Fruit fly (Drosophila melanogaster) whole organism, embryonic: ENCODE data around the gene Exo70.
A peak's percentile ranks its signal among the peaks of the same experiment; 100 is the strongest.

Source experiments
- Antp ChIP-seq: fragments of 200-800 bp; sonication (Bioruptor generic); optimal IDR thresholded peaks from 3 replicates; lab custom pipeline; 2016; ENCODE audit warnings: missing biosample characterization, missing genetic modification characterization
- Asciz ChIP-seq: fragments of 200-800 bp; sonication (Bioruptor generic); optimal IDR thresholded peaks from 2 replicates; lab custom pipeline; 2017; ENCODE audit warnings: missing biosample characterization, mild to moderate bottlenecking, missing genetic modification characterization, missing genetic modification reagents
- Atf3 ChIP-seq: fragments of 200-800 bp; sonication (Bioruptor generic); optimal IDR thresholded peaks from 3 replicates; lab custom pipeline; 2016; ENCODE audit warnings: missing biosample characterization, missing genetic modification characterization
- CG10431 ChIP-seq: fragments of 200-800 bp; sonication (Bioruptor generic); optimal IDR thresholded peaks from 3 replicates; lab custom pipeline; 2018; ENCODE audit warnings: missing biosample characterization, mild to moderate bottlenecking, missing genetic modification characterization
- CG10959 ChIP-seq: fragments of 200-800 bp; sonication (Bioruptor generic); IDR thresholded peaks from 2 replicates; pipeline ENCODE4 v1.3.6; 2022; ENCODE audit warnings: missing biosample characterization, missing genetic modification characterization
- CG11398 ChIP-seq: fragments of 200-800 bp; sonication (Bioruptor generic); optimal IDR thresholded peaks from 2 replicates; lab custom pipeline; 2016; ENCODE audit warnings: missing biosample characterization, missing genetic modification characterization
- CG14965 ChIP-seq: fragments of 200-800 bp; sonication (Bioruptor generic); optimal IDR thresholded peaks from 2 replicates; lab custom pipeline; 2016; ENCODE audit warnings: missing biosample characterization, missing genetic modification characterization, borderline replicate concordance
- CG15073 ChIP-seq: fragments of 200-800 bp; sonication (Bioruptor generic); optimal IDR thresholded peaks from 2 replicates; lab custom pipeline; 2016; ENCODE audit warnings: missing biosample characterization, missing genetic modification characterization
- CG17385 ChIP-seq: fragments of 200-800 bp; sonication (Bioruptor generic); optimal IDR thresholded peaks from 3 replicates; lab custom pipeline; 2018; ENCODE audit warnings: missing biosample characterization, mild to moderate bottlenecking, missing genetic modification characterization
- CG17802 ChIP-seq: fragments of 200-800 bp; sonication (Bioruptor generic); optimal IDR thresholded peaks from 2 replicates; lab custom pipeline; 2018; ENCODE audit warnings: missing biosample characterization, mild to moderate bottlenecking, missing genetic modification characterization, moderate library complexity
- CG31388 ChIP-seq: fragments of 200-800 bp; sonication (Bioruptor generic); optimal IDR thresholded peaks from 2 replicates; lab custom pipeline; 2016; ENCODE audit warnings: missing biosample characterization, missing genetic modification characterization
- CG31441 ChIP-seq: fragments of 200-800 bp; sonication (Bioruptor generic); IDR thresholded peaks from 2 replicates; pipeline ENCODE4 v1.3.6; 2022; ENCODE audit warnings: missing biosample characterization, missing genetic modification characterization
- CG3281 ChIP-seq: fragments of 200-800 bp; sonication (Bioruptor generic); optimal IDR thresholded peaks from 3 replicates; lab custom pipeline; 2017; ENCODE audit warnings: missing biosample characterization, mild to moderate bottlenecking, missing genetic modification characterization
- CG3995 ChIP-seq: fragments of 200-800 bp; sonication (Bioruptor generic); optimal IDR thresholded peaks from 3 replicates; lab custom pipeline; 2016; ENCODE audit warnings: missing biosample characterization, missing genetic modification characterization
- CG4360 ChIP-seq: fragments of 200-800 bp; sonication (Bioruptor generic); IDR thresholded peaks from 2 replicates; pipeline ENCODE4 v1.3.6; 2022; ENCODE audit warnings: missing biosample characterization, missing genetic modification characterization
- CG4707 ChIP-seq: fragments of 200-800 bp; sonication (Bioruptor generic); optimal IDR thresholded peaks from 2 replicates; lab custom pipeline; 2018; ENCODE audit warnings: missing biosample characterization, mild to moderate bottlenecking, missing genetic modification characterization, moderate library complexity
- CG6254 ChIP-seq: fragments of 200-800 bp; sonication (Bioruptor generic); optimal IDR thresholded peaks from 3 replicates; lab custom pipeline; 2017; ENCODE audit warnings: mild to moderate bottlenecking, missing biosample characterization, missing genetic modification reagents, missing genetic modification characterization
- CG9727 ChIP-seq: fragments of 200-800 bp; sonication (Bioruptor generic); optimal IDR thresholded peaks from 3 replicates; lab custom pipeline; 2017; ENCODE audit warnings: missing biosample characterization, mild to moderate bottlenecking, missing genetic modification characterization
- Camta ChIP-seq: fragments of 200-800 bp; sonication (Bioruptor generic); optimal IDR thresholded peaks from 2 replicates; lab custom pipeline; 2016; ENCODE audit warnings: missing biosample characterization, missing genetic modification characterization
- CkIIα-i1 ChIP-seq: fragments of 200-800 bp; sonication (Bioruptor generic); IDR thresholded peaks from 2 replicates; pipeline ENCODE4 v1.3.6; 2022; ENCODE audit warnings: missing biosample characterization, missing genetic modification characterization
- Dfd ChIP-seq, 2 experiments: fragments of >200 bp; optimal IDR thresholded peaks; 2 replicates each; lab custom pipeline; 2017; ENCODE audit warnings: missing biosample characterization in 2 of 2, missing genetic modification characterization in 2 of 2
- HLH3B ChIP-seq: fragments of 200-800 bp; sonication (Bioruptor generic); IDR thresholded peaks from 2 replicates; pipeline ENCODE4 v1.3.6; 2022; ENCODE audit warnings: missing biosample characterization, missing genetic modification characterization
- HLHmδ ChIP-seq: fragments of 200-800 bp; sonication (Bioruptor generic); optimal IDR thresholded peaks from 2 replicates; lab custom pipeline; 2018; ENCODE audit warnings: missing biosample characterization, mild to moderate bottlenecking, missing genetic modification characterization, moderate library complexity
- Kr ChIP-seq: fragments of 200-800 bp; sonication (Bioruptor generic); optimal IDR thresholded peaks from 2 replicates; lab custom pipeline; 2017; ENCODE audit warnings: missing biosample characterization, mild to moderate bottlenecking, missing genetic modification characterization
- NFAT ChIP-seq: fragments of 200-800 bp; sonication (Bioruptor generic); IDR thresholded peaks from 2 replicates; pipeline ENCODE4 v1.3.6; 2022; ENCODE audit warnings: missing biosample characterization, missing genetic modification characterization
- Nf-YB ChIP-seq: fragments of 200-800 bp; sonication (Bioruptor generic); optimal IDR thresholded peaks from 3 replicates; lab custom pipeline; 2019; ENCODE audit warnings: missing biosample characterization, mild to moderate bottlenecking, missing genetic modification characterization, moderate library complexity
- Nf-YC ChIP-seq: fragments of 200-800 bp; optimal IDR thresholded peaks from 3 replicates; lab custom pipeline; 2019; ENCODE audit warnings: missing biosample characterization, mild to moderate bottlenecking, missing genetic modification characterization, moderate library complexity
- Spps ChIP-seq: fragments of 200-800 bp; sonication (Bioruptor generic); optimal IDR thresholded peaks from 2 replicates; lab custom pipeline; 2018; ENCODE audit warnings: missing biosample characterization, mild to moderate bottlenecking, missing genetic modification characterization
- Ssrp ChIP-seq: fragments of 200-800 bp; sonication (Bioruptor generic); optimal IDR thresholded peaks from 2 replicates; lab custom pipeline; 2018; ENCODE audit warnings: missing biosample characterization, mild to moderate bottlenecking, missing genetic modification characterization, moderate library complexity
- Xrp1 ChIP-seq: fragments of 200-800 bp; sonication (Bioruptor generic); IDR thresholded peaks from 2 replicates; pipeline ENCODE4 v1.3.6; 2022; ENCODE audit warnings: missing biosample characterization, missing genetic modification characterization
- bsh ChIP-seq, 2 experiments: fragments of 200-800 bp; sonication (Bioruptor generic); optimal IDR thresholded peaks; 2 replicates each; lab custom pipeline; 2017 to 2018; ENCODE audit warnings: mild to moderate bottlenecking in 2 of 2, missing biosample characterization in 2 of 2, missing genetic modification characterization in 2 of 2, moderate library complexity in 1 of 2
- cad ChIP-seq: fragments of >200 bp; optimal IDR thresholded peaks from 2 replicates; lab custom pipeline; 2017; ENCODE audit warnings: missing biosample characterization, missing genetic modification characterization
- chn ChIP-seq: fragments of 200-800 bp; sonication (Bioruptor generic); optimal IDR thresholded peaks from 2 replicates; lab custom pipeline; 2016; ENCODE audit warnings: missing biosample characterization, missing genetic modification characterization
- en ChIP-seq: fragments of 200-800 bp; sonication (Bioruptor generic); optimal IDR thresholded peaks from 2 replicates; lab custom pipeline; 2016; ENCODE audit warnings: missing biosample characterization, missing genetic modification characterization
- eyg ChIP-seq: fragments of 200-800 bp; sonication (Bioruptor generic); optimal IDR thresholded peaks from 3 replicates; lab custom pipeline; 2016; ENCODE audit warnings: missing biosample characterization, missing genetic modification characterization
- jing ChIP-seq: fragments of 200-800 bp; sonication (Bioruptor generic); optimal IDR thresholded peaks from 2 replicates; lab custom pipeline; 2018; ENCODE audit warnings: missing biosample characterization, mild to moderate bottlenecking, missing genetic modification characterization
- lab ChIP-seq: fragments of 200-800 bp; sonication (Bioruptor generic); optimal IDR thresholded peaks from 3 replicates; lab custom pipeline; 2017; ENCODE audit warnings: missing biosample characterization, missing genetic modification characterization, mild to moderate bottlenecking, moderate library complexity, missing genetic modification reagents
- nau ChIP-seq: fragments of 200-800 bp; sonication (Bioruptor generic); optimal IDR thresholded peaks from 3 replicates; lab custom pipeline; 2017; ENCODE audit warnings: missing biosample characterization, mild to moderate bottlenecking, missing genetic modification characterization, missing genetic modification reagents
- nerfin-2 ChIP-seq: fragments of 200-800 bp; sonication (Bioruptor generic); IDR thresholded peaks from 2 replicates; pipeline ENCODE4 v1.3.6; 2022; ENCODE audit warnings: missing biosample characterization, missing genetic modification characterization; ENCODE audit not compliant: partially characterized antibody
- otp ChIP-seq: fragments of 200-800 bp; sonication (Bioruptor generic); IDR thresholded peaks from 3 replicates; pipeline ENCODE4, ENCODE4 v1.3.6; 2022; ENCODE audit warnings: missing biosample characterization, missing genetic modification characterization
- p53 ChIP-seq: fragments of 200-800 bp; sonication (Bioruptor generic); optimal IDR thresholded peaks from 2 replicates; lab custom pipeline; 2016; ENCODE audit warnings: missing biosample characterization, missing genetic modification characterization
- pan ChIP-seq, 4 experiments: fragments of >200 bp in 3 of 4; fragments of 200-800 bp in 1 of 4; sonication (Bioruptor generic) in 1 of 4; optimal IDR thresholded peaks in 3 of 4; IDR thresholded peaks in 1 of 4; 2 replicates each; pipeline versions ENCODE4 v1.3.6 to Lab custom; 2017 to 2022; ENCODE audit warnings: missing biosample characterization in 2 of 4, missing genetic modification characterization in 2 of 4, mixed read lengths in 1 of 4
- run ChIP-seq: fragments of 200-800 bp; sonication (Bioruptor generic); optimal IDR thresholded peaks from 3 replicates; lab custom pipeline; 2018; ENCODE audit warnings: missing biosample characterization, mild to moderate bottlenecking, missing genetic modification characterization
- slbo ChIP-seq: fragments of 200-800 bp; sonication (Bioruptor generic); IDR thresholded peaks from 2 replicates; pipeline ENCODE4 v1.3.6; 2022; ENCODE audit warnings: missing biosample characterization, missing genetic modification characterization
- slp2 ChIP-seq: fragments of 200-800 bp; sonication (Bioruptor generic); optimal IDR thresholded peaks from 2 replicates; lab custom pipeline; 2016; ENCODE audit warnings: missing biosample characterization, missing genetic modification characterization
- wek ChIP-seq: fragments of 200-800 bp; sonication (Bioruptor generic); optimal IDR thresholded peaks from 3 replicates; lab custom pipeline; 2018; ENCODE audit warnings: missing biosample characterization, mild to moderate bottlenecking, missing genetic modification characterization, moderate library complexity
- z ChIP-seq: fragments of 200-800 bp; sonication (Bioruptor generic); IDR thresholded peaks from 3 replicates; pipeline ENCODE4 v1.3.6; 2022; ENCODE audit warnings: missing biosample characterization, missing genetic modification characterization
- zen2 ChIP-seq: fragments of 200-800 bp; sonication (Bioruptor generic); IDR thresholded peaks from 3 replicates; pipeline ENCODE4 v1.3.6; 2022; ENCODE audit warnings: missing biosample characterization, missing genetic modification characterization; ENCODE audit not compliant: partially characterized antibody

Exo70 gene

dm6 chr3L:8457866-8458766, 46.5 kb downstream of the Exo70 start (continued):
- TF ChIP-seq lab (GFP tag; lab: Kevin White, UChicago) (peak; percentile 98), CG15073 (GFP tag; lab: Kevin White, UChicago) (peak; percentile 85), Ssrp (tag; lab: Kevin White, UChicago) (peak; percentile 99), CG10431 (peak; percentile 95), HLHmδ (peak; percentile 80), Xrp1 (GFP tag; lab: Robert Waterston, UW) (peak; percentile 99), eyg (GFP tag; lab: Kevin White, UChicago) (peak; percentile 95), run (peak; percentile 99), nerfin-2 (no peak), CG3995 (GFP tag; lab: Kevin White, UChicago) (peak; percentile 68), jing (GFP tag; lab: Kevin White, UChicago) (peak; percentile 96), wek (GFP tag; lab: Kevin White, UChicago) (peak; percentile 86), z (GFP tag; lab: Robert Waterston, UW) (peak; percentile 88), CG31388 (GFP tag; lab: Kevin White, UChicago) (peak; percentile 96), chn (GFP tag; lab: Kevin White, UChicago) (peak; percentile 97), bsh (GFP tag; optimal IDR thresholded peaks at IDR 0.05; lab: Kevin White, UChicago) (peak; percentile 82 to 100), NFAT (GFP tag; lab: Robert Waterston, UW) (peak; percentile 90), slp2 (GFP tag; lab: Kevin White, UChicago) (peak; percentile 98), nau (GFP tag; lab: Kevin White, UChicago) (peak; percentile 98), zen2 (no peak), CG17385 (GFP tag; lab: Kevin White, UChicago) (peak; percentile 97), Kr (GFP tag; lab: Kevin White, UChicago) (peak; percentile 84), cad (GFP tag; lab: Kevin White, UChicago) (no peak), CG4707 (GFP tag; lab: Kevin White, UChicago) (peak; percentile 96), CG11398 (peak; percentile 96), CG4360 (GFP tag; lab: Robert Waterston, UW) (peak; percentile 83), otp (peak; percentile 98), p53 (peak; percentile 94), HLH3B (GFP tag; lab: Robert Waterston, UW) (peak; percentile 99), CG3281 (GFP tag; lab: Kevin White, UChicago) (peak; percentile 97), CG14965 (peak; percentile 84), CG6254 (GFP tag; lab: Kevin White, UChicago) (peak; percentile 97), CG9727 (GFP tag; lab: Kevin White, UChicago) (peak; percentile 99), en (GFP tag; lab: Kevin White, UChicago) (peak; percentile 97), Dfd (GFP tag; optimal IDR thresholded peaks at IDR 0.05; lab: Kevin White, UChicago) (no peak), Camta (GFP tag; lab: Kevin White, UChicago) (peak; percentile 98), CG10959 (GFP tag; lab: Robert Waterston, UW) (peak; percentile 97), Spps (tag; lab: Kevin White, UChicago) (peak; percentile 99), Nf-YB (GFP tag; lab: Kevin White, UChicago) (peak; percentile 90), CG31441 (peak; percentile 99), CkIIα-i1 (GFP tag; lab: Robert Waterston, UW) (peak; percentile 91), Nf-YC (peak; percentile 86), CG17802 (tag; lab: Kevin White, UChicago) (peak; percentile 89), pan (optimal IDR thresholded peaks at IDR 0.05; lab: Kevin White, UChicago) (no peak), pan (GFP tag; optimal IDR thresholded peaks at IDR 0.05 in 1 of 2, IDR thresholded peaks at IDR 0.05 in 1 of 2) (peak in 1 of 2 experiments; percentile 98), Atf3 (GFP tag; lab: Kevin White, UChicago) (peak; percentile 97), Asciz (GFP tag; lab: Kevin White, UChicago) (peak; percentile 99), Antp (GFP tag; lab: Kevin White, UChicago) (peak; percentile 95), slbo (GFP tag; lab: Robert Waterston, UW) (peak; percentile 98)
